Fruit fly (Drosophila melanogaster) whole organism, embryonic: ENCODE data around the gene CG14961.

ENCODE experiments used
- Atf6 ChIP-seq: fragments of 200-800 bp; sonication (Bioruptor generic); IDR thresholded peaks from 2 replicates; pipeline ENCODE4 v1.3.6; 2022; ENCODE audit warnings: missing biosample characterization, missing genetic modification characterization
- BEAF-32 ChIP-seq: fragments of 200-800 bp; sonication (Bioruptor generic); optimal IDR thresholded peaks from 3 replicates; lab custom pipeline; 2017; ENCODE audit warnings: missing biosample characterization, missing genetic modification characterization, mild to moderate bottlenecking, moderate library complexity, missing genetic modification reagents
- CG10654 ChIP-seq: fragments of 200-800 bp; sonication (Bioruptor generic); optimal IDR thresholded peaks from 2 replicates; lab custom pipeline; 2016; ENCODE audit warnings: missing biosample characterization, missing genetic modification characterization
- CG11093 ChIP-seq: fragments of 200-800 bp; sonication (Bioruptor generic); IDR thresholded peaks from 3 replicates; pipeline ENCODE4 v1.3.6; 2022; ENCODE audit warnings: missing biosample characterization, missing genetic modification characterization
- CG11723 ChIP-seq: fragments of 200-800 bp; sonication (Bioruptor generic); optimal IDR thresholded peaks from 2 replicates; lab custom pipeline; 2017; ENCODE audit warnings: missing biosample characterization, mild to moderate bottlenecking, missing genetic modification characterization
- CG12219 ChIP-seq: fragments of 200-800 bp; sonication (Bioruptor generic); optimal IDR thresholded peaks from 3 replicates; lab custom pipeline; 2018; ENCODE audit warnings: missing biosample characterization, mild to moderate bottlenecking, missing genetic modification characterization
- CG12299 ChIP-seq: fragments of 200-800 bp; sonication (Bioruptor generic); optimal IDR thresholded peaks from 2 replicates; lab custom pipeline; 2018; ENCODE audit warnings: missing biosample characterization, mild to moderate bottlenecking, missing genetic modification characterization
- CG1233 ChIP-seq: fragments of 200-800 bp; sonication (Bioruptor generic); optimal IDR thresholded peaks from 4 replicates; lab custom pipeline; 2018; ENCODE audit warnings: missing biosample characterization, mild to moderate bottlenecking, missing genetic modification characterization
- CG12769 ChIP-seq: fragments of 200-800 bp; sonication (Bioruptor generic); optimal IDR thresholded peaks from 2 replicates; lab custom pipeline; 2019; ENCODE audit warnings: missing biosample characterization, mild to moderate bottlenecking, missing genetic modification characterization, moderate library complexity
- CG1529 ChIP-seq: fragments of 200-800 bp; sonication (Bioruptor generic); optimal IDR thresholded peaks from 3 replicates; lab custom pipeline; 2018; ENCODE audit warnings: missing biosample characterization, missing genetic modification characterization
- CG15479 ChIP-seq: fragments of 200-800 bp; sonication (Bioruptor generic); optimal IDR thresholded peaks from 3 replicates; lab custom pipeline; 2019; ENCODE audit warnings: missing biosample characterization, mild to moderate bottlenecking, missing genetic modification characterization, moderate library complexity
- CG16813 ChIP-seq: fragments of 200-800 bp; sonication (Bioruptor generic); IDR thresholded peaks from 3 replicates; pipeline ENCODE4 v1.3.6; 2022; ENCODE audit warnings: missing biosample characterization, missing genetic modification characterization; ENCODE audit not compliant: partially characterized antibody
- CG2875 ChIP-seq: fragments of 200-800 bp; sonication (Bioruptor generic); optimal IDR thresholded peaks from 2 replicates; lab custom pipeline; 2017; ENCODE audit warnings: missing biosample characterization, mild to moderate bottlenecking, missing genetic modification characterization, missing genetic modification reagents
- CG2889 ChIP-seq: fragments of 200-800 bp; sonication (Bioruptor generic); IDR thresholded peaks from 3 replicates; pipeline ENCODE4 v1.3.6; 2022; ENCODE audit warnings: missing biosample characterization, missing genetic modification characterization
- CG6791 ChIP-seq: fragments of 200-800 bp; sonication (Bioruptor generic); IDR thresholded peaks from 3 replicates; pipeline ENCODE4 v1.3.6; 2022; ENCODE audit warnings: missing biosample characterization, missing genetic modification characterization; ENCODE audit not compliant: partially characterized antibody
- CG8478 ChIP-seq: fragments of >200 bp; optimal IDR thresholded peaks from 2 replicates; lab custom pipeline; 2018
- CG9215 ChIP-seq: fragments of 200-800 bp; sonication (Bioruptor generic); IDR thresholded peaks from 2 replicates; pipeline ENCODE4 v1.3.6; 2022; ENCODE audit warnings: missing biosample characterization, missing genetic modification characterization
- Dbx ChIP-seq: fragments of 200-800 bp; sonication (Bioruptor generic); IDR thresholded peaks from 3 replicates; pipeline ENCODE4 v1.3.6; 2022; ENCODE audit warnings: missing biosample characterization, missing genetic modification characterization
- Dll ChIP-seq: fragments of 200-800 bp; sonication (Bioruptor generic); IDR thresholded peaks from 4 replicates; pipeline ENCODE4 v1.3.6; 2022; ENCODE audit warnings: missing biosample characterization, missing genetic modification characterization; ENCODE audit not compliant: partially characterized antibody
- Hmx ChIP-seq: fragments of 200-800 bp; sonication (Bioruptor generic); optimal IDR thresholded peaks from 2 replicates; lab custom pipeline; 2016; ENCODE audit warnings: missing biosample characterization, missing genetic modification characterization
- Lpt ChIP-seq: fragments of >200 bp; optimal IDR thresholded peaks from 2 replicates; lab custom pipeline; 2018; ENCODE audit warnings: missing biosample characterization, missing genetic modification characterization
- NfI ChIP-seq: fragments of 200-800 bp; sonication (Bioruptor generic); optimal IDR thresholded peaks from 3 replicates; lab custom pipeline; 2018; ENCODE audit warnings: missing biosample characterization, mild to moderate bottlenecking, missing genetic modification characterization, moderate library complexity
- Sry-δ ChIP-seq: fragments of 200-800 bp; sonication (Bioruptor generic); optimal IDR thresholded peaks from 2 replicates; lab custom pipeline; 2016; ENCODE audit warnings: missing biosample characterization, missing genetic modification characterization
- Xbp1 ChIP-seq: fragments of 200-800 bp; sonication (Bioruptor generic); optimal IDR thresholded peaks from 3 replicates; lab custom pipeline; 2016; ENCODE audit warnings: missing biosample characterization, mild to moderate bottlenecking, missing genetic modification characterization
- abd-A ChIP-seq: fragments of 200-800 bp; sonication (Bioruptor generic); optimal IDR thresholded peaks from 3 replicates; lab custom pipeline; 2019; ENCODE audit warnings: missing biosample characterization, mild to moderate bottlenecking, missing genetic modification characterization, moderate library complexity
- amos ChIP-seq: fragments of 200-800 bp; sonication (Bioruptor generic); IDR thresholded peaks from 2 replicates; pipeline ENCODE4 v1.3.6; 2022; ENCODE audit warnings: missing biosample characterization, missing genetic modification characterization; ENCODE audit not compliant: partially characterized antibody
- aop ChIP-seq: fragments of 200-800 bp; sonication (Bioruptor generic); IDR thresholded peaks from 2 replicates; pipeline ENCODE4 v1.3.6; 2022; ENCODE audit warnings: missing biosample characterization, missing genetic modification characterization
- ato ChIP-seq: fragments of 200-800 bp; sonication (Bioruptor generic); IDR thresholded peaks from 2 replicates; pipeline ENCODE4 v1.3.6; 2022; ENCODE audit warnings: missing biosample characterization, missing genetic modification characterization; ENCODE audit not compliant: partially characterized antibody
- bowl ChIP-seq: fragments of 200-800 bp; sonication (Bioruptor generic); IDR thresholded peaks from 2 replicates; pipeline ENCODE4 v1.3.6; 2022; ENCODE audit warnings: missing biosample characterization, missing genetic modification characterization
- caup ChIP-seq: fragments of 200-800 bp; sonication (Bioruptor generic); optimal IDR thresholded peaks from 3 replicates; lab custom pipeline; 2017; ENCODE audit warnings: missing biosample characterization, mild to moderate bottlenecking, missing genetic modification characterization, moderate library complexity; ENCODE audit not compliant: severe bottlenecking
- chm ChIP-seq: fragments of 200-800 bp; sonication (Bioruptor generic); IDR thresholded peaks from 2 replicates; pipeline ENCODE4 v1.3.6; 2022; ENCODE audit warnings: missing biosample characterization, missing genetic modification characterization
- ci ChIP-seq: fragments of 200-800 bp; sonication (Bioruptor generic); IDR thresholded peaks from 3 replicates; pipeline ENCODE4 v1.3.6; 2022; ENCODE audit warnings: missing biosample characterization, missing genetic modification characterization
- crol ChIP-seq: fragments of 200-800 bp; sonication (Bioruptor generic); IDR thresholded peaks from 2 replicates; pipeline ENCODE4 v1.3.6; 2022; ENCODE audit warnings: missing biosample characterization, missing genetic modification characterization
- dm ChIP-seq: fragments of 200-800 bp; sonication (Bioruptor generic); optimal IDR thresholded peaks from 3 replicates; lab custom pipeline; 2016; ENCODE audit warnings: missing biosample characterization, missing genetic modification characterization
- fd64A ChIP-seq: fragments of 200-800 bp; sonication (Bioruptor generic); optimal IDR thresholded peaks from 3 replicates; lab custom pipeline; 2018; ENCODE audit warnings: missing biosample characterization, mild to moderate bottlenecking, missing genetic modification characterization
- gcm ChIP-seq: fragments of 200-800 bp; sonication (Bioruptor generic); optimal IDR thresholded peaks from 2 replicates; lab custom pipeline; 2019; ENCODE audit warnings: missing biosample characterization, mild to moderate bottlenecking, missing genetic modification characterization, moderate library complexity
- hb ChIP-seq: fragments of 200-800 bp; sonication (Bioruptor generic); IDR thresholded peaks from 3 replicates; pipeline ENCODE4 v1.3.6; 2022; ENCODE audit warnings: missing biosample characterization, missing genetic modification characterization; ENCODE audit not compliant: partially characterized antibody
- lola ChIP-seq, 3 experiments: fragments of >200 bp in 2 of 3; fragments of 200-800 bp in 1 of 3; sonication (Bioruptor generic) in 1 of 3; optimal IDR thresholded peaks; 2 replicates each; lab custom pipeline; 2017 to 2019; ENCODE audit warnings: missing biosample characterization in 3 of 3, missing genetic modification characterization in 3 of 3, mild to moderate bottlenecking in 1 of 3, moderate library complexity in 1 of 3
- nerfin-2 ChIP-seq: fragments of 200-800 bp; sonication (Bioruptor generic); IDR thresholded peaks from 2 replicates; pipeline ENCODE4 v1.3.6; 2022; ENCODE audit warnings: missing biosample characterization, missing genetic modification characterization; ENCODE audit not compliant: partially characterized antibody
- nmo ChIP-seq: fragments of 200-800 bp; sonication (Bioruptor generic); optimal IDR thresholded peaks from 2 replicates; lab custom pipeline; 2018; ENCODE audit warnings: missing biosample characterization, mild to moderate bottlenecking, missing genetic modification characterization, moderate library complexity
- sens ChIP-seq: fragments of 200-800 bp; sonication (Bioruptor generic); peaks from one replicate; lab custom pipeline; 2016; ENCODE audit warnings: missing biosample characterization, missing genetic modification characterization
- sob ChIP-seq: fragments of 200-800 bp; sonication (Bioruptor generic); IDR thresholded peaks from 2 replicates; pipeline ENCODE4 v1.3.6; 2022; ENCODE audit warnings: missing biosample characterization, missing genetic modification characterization
- tin ChIP-seq: fragments of 200-800 bp; sonication (Bioruptor generic); optimal IDR thresholded peaks from 3 replicates; lab custom pipeline; 2016; ENCODE audit warnings: missing biosample characterization, missing genetic modification characterization
- tna ChIP-seq: fragments of 200-800 bp; sonication (Bioruptor generic); IDR thresholded peaks from 2 replicates; pipeline ENCODE4 v1.3.6; 2022; ENCODE audit warnings: missing biosample characterization, missing genetic modification characterization; ENCODE audit not compliant: partially characterized antibody
- trem ChIP-seq: fragments of 200-800 bp; optimal IDR thresholded peaks from 3 replicates; lab custom pipeline; 2019; ENCODE audit warnings: missing biosample characterization, mild to moderate bottlenecking, missing genetic modification characterization, moderate library complexity
- unc-4 ChIP-seq: fragments of 200-800 bp; sonication (Bioruptor generic); IDR thresholded peaks from 2 replicates; pipeline ENCODE4 v1.3.6; 2022; ENCODE audit warnings: missing biosample characterization, missing genetic modification characterization; ENCODE audit not compliant: partially characterized antibody
- unpg ChIP-seq: fragments of 200-800 bp; sonication (Bioruptor generic); optimal IDR thresholded peaks from 3 replicates; lab custom pipeline; 2018; ENCODE audit warnings: missing biosample characterization, mild to moderate bottlenecking, missing genetic modification characterization, moderate library complexity
- vvl ChIP-seq: fragments of 200-800 bp; sonication (Bioruptor generic); IDR thresholded peaks from 2 replicates; pipeline ENCODE4 v1.3.6; 2022; ENCODE audit warnings: missing biosample characterization, missing genetic modification characterization

Gene CG14961

DNA sequence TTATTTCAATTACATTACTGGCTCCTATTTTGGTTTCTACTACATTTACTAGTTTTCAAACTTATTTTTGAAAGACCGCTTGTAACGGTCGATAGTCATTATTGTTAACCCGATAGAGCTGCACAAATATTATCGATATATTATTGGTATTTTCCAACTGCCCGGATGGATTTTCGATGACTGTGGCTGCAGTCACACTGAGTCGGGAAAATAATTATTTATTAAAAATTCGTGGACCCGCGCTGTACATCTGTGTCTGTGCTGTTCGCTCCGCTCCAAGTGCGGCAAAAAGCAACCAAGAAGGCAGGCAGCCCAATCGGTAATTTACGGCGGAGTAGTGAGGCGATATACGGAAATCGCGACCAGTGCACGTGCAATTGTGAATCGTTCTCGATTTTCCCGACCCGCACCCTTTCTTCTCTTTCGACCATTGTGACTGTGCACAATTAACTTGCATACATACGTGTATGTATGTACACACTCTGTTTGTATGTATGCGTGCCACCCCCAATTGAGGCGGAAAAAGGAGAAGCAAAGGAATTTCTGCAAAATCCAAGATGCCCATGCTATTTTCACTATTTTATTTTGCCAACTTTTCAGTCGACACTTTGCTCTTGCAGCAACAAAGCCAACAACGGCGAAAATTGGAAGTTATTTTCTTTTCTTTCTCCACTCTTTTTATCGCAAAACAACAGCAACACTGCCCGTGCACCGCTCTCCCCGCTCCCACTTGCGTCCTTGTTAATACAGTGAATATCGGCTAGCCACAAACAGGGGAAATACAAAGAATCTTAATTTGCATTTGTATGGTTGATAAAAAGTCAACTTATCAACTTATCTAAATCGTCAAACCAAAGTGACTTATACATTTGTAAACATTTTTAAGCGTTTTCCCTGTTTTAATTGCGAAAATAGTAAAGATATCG, 26.1 kb upstream of the CG14961 start, which contains the start of gene ZnT63C (continued):
- peak; percentile 78 for TF ChIP-seq unc-4 (GFP tag; lab: Robert Waterston, UW)
- no peak for TF ChIP-seq CG9215 (GFP tag; lab: Robert Waterston, UW)
- TF ChIP-seq Hmx: no peak
- TF ChIP-seq caup (GFP tag; lab: Kevin White, UChicago): no peak
- TF ChIP-seq CG12299 (tag; lab: Kevin White, UChicago): peak; percentile 7
- no peak for TF ChIP-seq Atf6 (GFP tag; lab: Robert Waterston, UW)
- TF ChIP-seq nmo (GFP tag; lab: Kevin White, UChicago): peak; percentile 34
- TF ChIP-seq CG8478 (lab: Kevin White, UChicago): peak; percentile 20
- peak; percentile 84 for TF ChIP-seq CG15479 (GFP tag; lab: Kevin White, UChicago)
- peak; percentile 83 for TF ChIP-seq CG16813
- no peak for TF ChIP-seq aop
- TF ChIP-seq bowl: 0 out of 2 replicates have a peak, but pooled peaks have one; percentile 35
- TF ChIP-seq crol (GFP tag; lab: Robert Waterston, UW): peak; percentile 89
- TF ChIP-seq Dll (GFP tag; lab: Robert Waterston, UW): peak; percentile 82
- peak; percentile 54 for TF ChIP-seq CG12769 (tag; lab: Kevin White, UChicago)
- TF ChIP-seq nerfin-2: peak; percentile 87
- peak; percentile 57 for TF ChIP-seq vvl (GFP tag; lab: Robert Waterston, UW)
- TF ChIP-seq sob (GFP tag; lab: Robert Waterston, UW): no peak
- no peak for TF ChIP-seq CG10654 (GFP tag; lab: Kevin White, UChicago)
- no peak for TF ChIP-seq CG1233 (GFP tag; lab: Kevin White, UChicago)
- peak; percentile 69 for TF ChIP-seq sens (GFP tag; lab: Kevin White, UChicago)
- no peak for TF ChIP-seq Xbp1
- no peak for TF ChIP-seq CG1529 (GFP tag; lab: Kevin White, UChicago)
- TF ChIP-seq tin (GFP tag; lab: Kevin White, UChicago): no peak
- peak; percentile 79 for TF ChIP-seq hb (GFP tag; lab: Robert Waterston, UW)
- peak; percentile 72 for TF ChIP-seq chm (GFP tag; lab: Robert Waterston, UW)
- peak; percentile 49 for TF ChIP-seq trem (tag; lab: Kevin White, UChicago)
- no peak for TF ChIP-seq unpg (GFP tag; lab: Kevin White, UChicago)
- no peak for TF ChIP-seq CG12219 (GFP tag; lab: Kevin White, UChicago)
- peak; percentile 93 for TF ChIP-seq ato
- no peak for TF ChIP-seq CG2889 (GFP tag; lab: Robert Waterston, UW)
- peak; percentile 38; the same call in 1 of the 3 replicates for TF ChIP-seq Dbx (GFP tag; lab: Robert Waterston, UW)
- peak; percentile 21 for TF ChIP-seq dm (GFP tag; lab: Kevin White, UChicago)
- peak; percentile 93 for TF ChIP-seq tna (GFP tag; lab: Robert Waterston, UW)
- TF ChIP-seq CG6791 (GFP tag; lab: Robert Waterston, UW): peak; percentile 91
- peak; percentile 70 for TF ChIP-seq BEAF-32 (GFP tag; lab: Kevin White, UChicago)
- TF ChIP-seq CG11723 (GFP tag; lab: Kevin White, UChicago): no peak
- no peak for TF ChIP-seq NfI (GFP tag; lab: Kevin White, UChicago)
- TF ChIP-seq abd-A: no peak
- peak; percentile 78 for TF ChIP-seq amos (GFP tag; lab: Robert Waterston, UW)
- peak; percentile 52 for TF ChIP-seq Sry-δ (GFP tag; lab: Kevin White, UChicago)
- TF ChIP-seq gcm (GFP tag; lab: Kevin White, UChicago): no peak
- no peak for TF ChIP-seq CG2875
- no peak for TF ChIP-seq lola (GFP tag; optimal IDR thresholded peaks at IDR 0.05; lab: Kevin White, UChicago)
- TF ChIP-seq ci: peak; percentile 77; the same call in 2 of the 3 replicates
- TF ChIP-seq CG11093: no peak
- TF ChIP-seq Lpt (GFP tag; lab: Kevin White, UChicago): no peak
- peak; percentile 26 for TF ChIP-seq fd64A (GFP tag; lab: Kevin White, UChicago)
